Fruit fly (Drosophila melanogaster) whole organism, embryonic: Measurements from ENCODE around the gene CG9674.
A peak's percentile ranks its signal among the peaks of the same experiment; 100 is the strongest.

Experiments used
- CG10147 ChIP-seq: fragments of 200-800 bp; sonication (Bioruptor generic); optimal IDR thresholded peaks from 2 replicates; lab custom pipeline; 2019; ENCODE audit warnings: missing biosample characterization, mild to moderate bottlenecking, missing genetic modification characterization, moderate library complexity
- CG10462 ChIP-seq: fragments of 200-800 bp; sonication (Bioruptor generic); optimal IDR thresholded peaks from 2 replicates; lab custom pipeline; 2016; ENCODE audit warnings: missing biosample characterization, missing genetic modification characterization
- CG11093 ChIP-seq: fragments of 200-800 bp; sonication (Bioruptor generic); IDR thresholded peaks from 3 replicates; pipeline ENCODE4 v1.3.6; 2022; ENCODE audit warnings: missing biosample characterization, missing genetic modification characterization
- CG12744 ChIP-seq: fragments of 200-800 bp; sonication (Bioruptor generic); optimal IDR thresholded peaks from 2 replicates; lab custom pipeline; 2016; ENCODE audit warnings: missing biosample characterization, missing genetic modification characterization
- CG12942 ChIP-seq: fragments of 200-800 bp; sonication (Bioruptor generic); optimal IDR thresholded peaks from 3 replicates; lab custom pipeline; 2016; ENCODE audit warnings: missing biosample characterization, missing genetic modification characterization
- CG14050 ChIP-seq: fragments of 200-800 bp; sonication (Bioruptor generic); IDR thresholded peaks from 3 replicates; pipeline ENCODE4 v1.3.6; 2022; ENCODE audit warnings: missing biosample characterization, missing genetic modification characterization
- CG15696 ChIP-seq: fragments of 200-800 bp; sonication (Bioruptor generic); optimal IDR thresholded peaks from 2 replicates; lab custom pipeline; 2019; ENCODE audit warnings: missing biosample characterization, mild to moderate bottlenecking, missing genetic modification characterization, moderate library complexity
- CG17612 ChIP-seq: fragments of 200-800 bp; sonication (Bioruptor generic); IDR thresholded peaks from 2 replicates; pipeline ENCODE4 v1.3.6; 2022; ENCODE audit warnings: missing biosample characterization, missing genetic modification characterization
- CG18764 ChIP-seq: fragments of 200-800 bp; sonication (Bioruptor generic); optimal IDR thresholded peaks from 3 replicates; lab custom pipeline; 2016; ENCODE audit warnings: missing biosample characterization, missing genetic modification characterization
- CG2202 ChIP-seq: fragments of 200-800 bp; sonication (Bioruptor generic); optimal IDR thresholded peaks from 2 replicates; lab custom pipeline; 2018; ENCODE audit warnings: missing biosample characterization, mild to moderate bottlenecking, missing genetic modification characterization
- CG3065 ChIP-seq: fragments of 200-800 bp; sonication (Bioruptor generic); optimal IDR thresholded peaks from 2 replicates; lab custom pipeline; 2016; ENCODE audit warnings: missing biosample characterization, missing genetic modification characterization
- CG31388 ChIP-seq: fragments of 200-800 bp; sonication (Bioruptor generic); optimal IDR thresholded peaks from 2 replicates; lab custom pipeline; 2016; ENCODE audit warnings: missing biosample characterization, missing genetic modification characterization
- CG3163 ChIP-seq: fragments of 200-800 bp; sonication (Bioruptor generic); optimal IDR thresholded peaks from 3 replicates; lab custom pipeline; 2016; ENCODE audit warnings: missing biosample characterization, missing genetic modification characterization
- CG34224 ChIP-seq: fragments of 200-800 bp; sonication (Bioruptor generic); IDR thresholded peaks from 3 replicates; pipeline ENCODE4 v1.3.6; 2022; ENCODE audit warnings: missing biosample characterization, missing genetic modification characterization; ENCODE audit not compliant: partially characterized antibody
- CG4282 ChIP-seq: fragments of 200-800 bp; sonication (Bioruptor generic); optimal IDR thresholded peaks from 2 replicates; lab custom pipeline; 2016; ENCODE audit warnings: missing biosample characterization, missing genetic modification characterization
- CG8281 ChIP-seq: fragments of 200-800 bp; sonication (Bioruptor generic); optimal IDR thresholded peaks from 2 replicates; lab custom pipeline; 2018; ENCODE audit warnings: missing biosample characterization, mild to moderate bottlenecking, missing genetic modification characterization, moderate library complexity
- CG8388 ChIP-seq: fragments of 200-800 bp; sonication (Bioruptor generic); optimal IDR thresholded peaks from 2 replicates; lab custom pipeline; 2019; ENCODE audit warnings: missing biosample characterization, mild to moderate bottlenecking, missing genetic modification characterization, moderate library complexity
- CG9437 ChIP-seq: fragments of 200-800 bp; sonication (Bioruptor generic); optimal IDR thresholded peaks from 2 replicates; lab custom pipeline; 2018; ENCODE audit warnings: missing biosample characterization, mild to moderate bottlenecking, missing genetic modification characterization
- CoRest ChIP-seq: fragments of 200-800 bp; sonication (Bioruptor generic); optimal IDR thresholded peaks from 3 replicates; lab custom pipeline; 2018; ENCODE audit warnings: missing biosample characterization, mild to moderate bottlenecking, missing genetic modification characterization, moderate library complexity
- Dfd ChIP-seq, 2 experiments: fragments of >200 bp; optimal IDR thresholded peaks; 2 replicates each; lab custom pipeline; 2017; ENCODE audit warnings: missing biosample characterization in 2 of 2, missing genetic modification characterization in 2 of 2
- Dip3 ChIP-seq: fragments of 200-800 bp; sonication (Bioruptor generic); optimal IDR thresholded peaks from 3 replicates; lab custom pipeline; 2016; ENCODE audit warnings: missing biosample characterization, missing genetic modification characterization
- H15 ChIP-seq: fragments of 200-800 bp; sonication (Bioruptor generic); IDR thresholded peaks from 3 replicates; pipeline ENCODE4 v1.3.6; 2022; ENCODE audit warnings: missing biosample characterization, missing genetic modification characterization
- HmgD ChIP-seq: fragments of 200-800 bp; sonication (Bioruptor generic); optimal IDR thresholded peaks from 3 replicates; lab custom pipeline; 2016; ENCODE audit warnings: missing biosample characterization, missing genetic modification characterization
- Hr3 ChIP-seq: fragments of 200-800 bp; sonication (Bioruptor generic); optimal IDR thresholded peaks from 3 replicates; lab custom pipeline; 2016; ENCODE audit warnings: missing biosample characterization, missing genetic modification characterization
- Lpt ChIP-seq: fragments of >200 bp; optimal IDR thresholded peaks from 2 replicates; lab custom pipeline; 2018; ENCODE audit warnings: missing biosample characterization, missing genetic modification characterization
- Max ChIP-seq: fragments of 200-800 bp; sonication (Bioruptor generic); optimal IDR thresholded peaks from 2 replicates; lab custom pipeline; 2016; ENCODE audit warnings: missing biosample characterization, mild to moderate bottlenecking, missing genetic modification characterization
- Meics ChIP-seq: fragments of 200-800 bp; sonication (Bioruptor generic); optimal IDR thresholded peaks from 2 replicates; lab custom pipeline; 2017; ENCODE audit warnings: missing biosample characterization, mild to moderate bottlenecking, missing genetic modification characterization
- NFAT ChIP-seq: fragments of 200-800 bp; sonication (Bioruptor generic); IDR thresholded peaks from 2 replicates; pipeline ENCODE4 v1.3.6; 2022; ENCODE audit warnings: missing biosample characterization, missing genetic modification characterization
- Nf-YA ChIP-seq: fragments of 200-800 bp; sonication (Bioruptor generic); IDR thresholded peaks from 2 replicates; pipeline ENCODE4 v1.3.6; 2022; ENCODE audit warnings: missing biosample characterization, missing genetic modification characterization
- Six4 ChIP-seq: fragments of 200-800 bp; sonication (Bioruptor generic); optimal IDR thresholded peaks from 2 replicates; lab custom pipeline; 2016; ENCODE audit warnings: missing biosample characterization, missing genetic modification characterization
- ac ChIP-seq: fragments of 200-800 bp; sonication (Bioruptor generic); optimal IDR thresholded peaks from 3 replicates; lab custom pipeline; 2017; ENCODE audit warnings: missing biosample characterization, mild to moderate bottlenecking, missing genetic modification characterization
- cg ChIP-seq: fragments of 200-800 bp; sonication (Bioruptor generic); optimal IDR thresholded peaks from 3 replicates; lab custom pipeline; 2019; ENCODE audit warnings: missing biosample characterization, mild to moderate bottlenecking, missing genetic modification characterization, moderate library complexity
- chinmo ChIP-seq: fragments of 200-800 bp; sonication (Bioruptor generic); IDR thresholded peaks from 4 replicates; pipeline ENCODE4 v1.3.6; 2022; ENCODE audit warnings: missing biosample characterization, missing genetic modification characterization; ENCODE audit not compliant: partially characterized antibody
- da ChIP-seq: fragments of 200-800 bp; sonication (Bioruptor generic); optimal IDR thresholded peaks from 2 replicates; lab custom pipeline; 2016; ENCODE audit warnings: missing biosample characterization, missing genetic modification characterization
- dm ChIP-seq: fragments of 200-800 bp; sonication (Bioruptor generic); optimal IDR thresholded peaks from 3 replicates; lab custom pipeline; 2016; ENCODE audit warnings: missing biosample characterization, missing genetic modification characterization
- eyg ChIP-seq: fragments of 200-800 bp; sonication (Bioruptor generic); optimal IDR thresholded peaks from 3 replicates; lab custom pipeline; 2016; ENCODE audit warnings: missing biosample characterization, missing genetic modification characterization
- fd3F ChIP-seq: fragments of 200-800 bp; sonication (Bioruptor generic); optimal IDR thresholded peaks from 2 replicates; lab custom pipeline; 2018; ENCODE audit warnings: missing biosample characterization, mild to moderate bottlenecking, missing genetic modification characterization, moderate library complexity
- ftz-f1 ChIP-seq: fragments of 200-800 bp; sonication (Bioruptor generic); optimal IDR thresholded peaks from 2 replicates; lab custom pipeline; 2016; ENCODE audit warnings: missing biosample characterization, missing genetic modification characterization
- gsb-n ChIP-seq: fragments of 200-800 bp; sonication (Bioruptor generic); optimal IDR thresholded peaks from 3 replicates; lab custom pipeline; 2018; ENCODE audit warnings: missing biosample characterization, mild to moderate bottlenecking, missing genetic modification characterization
- insv ChIP-seq, 2 experiments: fragments of 200-800 bp; sonication (Bioruptor generic); optimal IDR thresholded peaks; 3 replicates each; lab custom pipeline; 2016 to 2018; ENCODE audit warnings: missing biosample characterization in 2 of 2, missing genetic modification characterization in 2 of 2
- mld ChIP-seq: fragments of 200-800 bp; sonication (Bioruptor generic); IDR thresholded peaks from 3 replicates; pipeline ENCODE4 v1.3.6; 2022; ENCODE audit warnings: missing biosample characterization, missing genetic modification characterization; ENCODE audit not compliant: partially characterized antibody
- psq ChIP-seq: fragments of 200-800 bp; sonication (Bioruptor generic); optimal IDR thresholded peaks from 2 replicates; lab custom pipeline; 2017; ENCODE audit warnings: missing biosample characterization, missing genetic modification characterization
- shn ChIP-seq: fragments of 200-800 bp; sonication (Bioruptor generic); optimal IDR thresholded peaks from 3 replicates; lab custom pipeline; 2016; ENCODE audit warnings: missing biosample characterization, missing genetic modification characterization
- slbo ChIP-seq: fragments of 200-800 bp; sonication (Bioruptor generic); IDR thresholded peaks from 2 replicates; pipeline ENCODE4 v1.3.6; 2022; ENCODE audit warnings: missing biosample characterization, missing genetic modification characterization
- sna ChIP-seq: fragments of 200-800 bp; sonication (Bioruptor generic); IDR thresholded peaks from 2 replicates; pipeline ENCODE4 v1.3.6; 2022; ENCODE audit warnings: missing biosample characterization, missing genetic modification characterization; ENCODE audit not compliant: partially characterized antibody
- sob ChIP-seq: fragments of 200-800 bp; sonication (Bioruptor generic); IDR thresholded peaks from 2 replicates; pipeline ENCODE4 v1.3.6; 2022; ENCODE audit warnings: missing biosample characterization, missing genetic modification characterization
- tin ChIP-seq: fragments of 200-800 bp; sonication (Bioruptor generic); optimal IDR thresholded peaks from 3 replicates; lab custom pipeline; 2016; ENCODE audit warnings: missing biosample characterization, missing genetic modification characterization
- trh ChIP-seq: fragments of 200-800 bp; sonication (Bioruptor generic); optimal IDR thresholded peaks from 2 replicates; lab custom pipeline; 2016; ENCODE audit warnings: missing biosample characterization, missing genetic modification characterization
- tx ChIP-seq: fragments of 200-800 bp; sonication (Bioruptor generic); optimal IDR thresholded peaks from 2 replicates; lab custom pipeline; 2016; ENCODE audit warnings: missing biosample characterization, missing genetic modification characterization
- zfh1 ChIP-seq: fragments of 200-800 bp; sonication (Bioruptor generic); IDR thresholded peaks from 3 replicates; pipeline ENCODE4 v1.3.6; 2022; ENCODE audit warnings: missing biosample characterization, missing genetic modification characterization

The CG9674 gene

DNA sequence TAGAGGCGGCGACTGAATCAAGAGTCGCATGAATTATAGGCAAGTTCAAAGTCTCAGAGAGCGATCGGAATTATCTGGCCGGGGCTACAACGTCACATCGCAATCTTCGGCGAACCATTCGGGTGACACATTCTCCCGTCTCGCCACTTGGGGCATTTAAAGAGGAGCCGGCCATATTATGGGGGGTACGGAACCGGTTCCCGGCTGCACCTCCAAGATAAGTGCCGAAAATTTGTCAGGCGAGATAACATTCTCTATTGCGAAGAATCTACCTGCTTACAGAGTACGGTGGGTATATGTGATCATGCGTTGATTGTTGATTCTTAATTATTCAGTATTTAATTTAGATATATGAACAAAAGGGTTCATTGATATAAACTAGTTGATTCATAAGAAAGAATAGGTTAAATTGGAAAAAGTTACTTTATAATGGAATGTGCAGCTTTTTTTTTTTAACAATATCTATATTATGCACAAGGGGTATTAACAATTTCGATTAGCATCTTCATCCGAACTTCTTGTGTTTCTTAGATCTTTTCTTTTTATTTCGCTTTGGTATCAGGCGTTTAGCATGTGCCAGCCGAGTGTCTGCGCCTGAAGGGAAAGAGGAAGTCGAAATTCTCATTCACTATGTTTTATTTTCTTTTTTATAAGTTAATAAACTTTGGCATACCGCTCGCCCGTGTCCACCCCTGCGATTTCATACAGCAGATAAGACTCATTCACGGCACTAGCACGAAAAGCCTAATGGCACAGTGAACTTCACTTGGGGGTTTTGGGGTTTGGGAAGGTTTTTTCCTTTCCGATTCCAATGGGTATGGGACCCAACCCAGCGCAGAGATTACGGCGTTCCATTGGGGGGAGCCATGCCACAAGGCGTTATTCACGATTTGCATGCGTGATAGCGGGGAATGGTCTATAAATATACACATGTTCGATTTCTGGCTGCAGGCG lies 5.8 kb downstream of the CG9674 start (continued):
- peak; percentile 68 for TF ChIP-seq Dip3
- TF ChIP-seq H15 (GFP tag; lab: Robert Waterston, UW) = no peak
- TF ChIP-seq CG12942 = no peak
- peak; percentile 46 for TF ChIP-seq tin
- TF ChIP-seq Hr3 (GFP tag; lab: Kevin White, UChicago) = peak; percentile 49
- peak; percentile 60 for TF ChIP-seq CoRest (tag; lab: Kevin White, UChicago)
- no peak for TF ChIP-seq Lpt (GFP tag; lab: Kevin White, UChicago)
- TF ChIP-seq ftz-f1 = no peak
- TF ChIP-seq CG3065 = no peak
- no peak for TF ChIP-seq eyg (GFP tag; lab: Kevin White, UChicago)
- peak; percentile 47 for TF ChIP-seq slbo (GFP tag; lab: Robert Waterston, UW)
- no peak for TF ChIP-seq HmgD
- no peak for TF ChIP-seq fd3F (GFP tag; lab: Kevin White, UChicago)
- TF ChIP-seq chinmo (GFP tag; lab: Robert Waterston, UW) = 0 out of 4 replicates have a peak, but pooled peaks have one; percentile 66
- peak; percentile 12 for TF ChIP-seq CG8281 (tag; lab: Kevin White, UChicago)
- TF ChIP-seq cg = no peak
- no peak for TF ChIP-seq CG10462 (GFP tag; lab: Kevin White, UChicago)
- TF ChIP-seq Six4 (GFP tag; lab: Kevin White, UChicago) = peak; percentile 32
- TF ChIP-seq CG8388 (GFP tag; lab: Kevin White, UChicago) = no peak
- TF ChIP-seq tx (GFP tag; lab: Kevin White, UChicago) = no peak
- no peak for TF ChIP-seq dm (GFP tag; lab: Kevin White, UChicago)
- TF ChIP-seq gsb-n = peak; percentile 33
- TF ChIP-seq CG17612 = no peak
- no peak for TF ChIP-seq mld (GFP tag; lab: Robert Waterston, UW)
- TF ChIP-seq Meics (GFP tag; lab: Kevin White, UChicago) = peak; percentile 56
- TF ChIP-seq Max = peak; percentile 56
- TF ChIP-seq CG14050 (GFP tag; lab: Robert Waterston, UW) = no peak
- TF ChIP-seq sna (GFP tag; lab: Robert Waterston, UW) = no peak
- TF ChIP-seq CG2202 (tag; lab: Kevin White, UChicago) = no peak
- TF ChIP-seq CG4282 (GFP tag; lab: Kevin White, UChicago) = no peak
- peak; percentile 20 for TF ChIP-seq CG15696
- peak; percentile 48 for TF ChIP-seq CG9437 (GFP tag; lab: Kevin White, UChicago)
- no peak for TF ChIP-seq CG12744 (GFP tag; lab: Kevin White, UChicago)
- TF ChIP-seq CG18764 = peak; percentile 1
- TF ChIP-seq shn (GFP tag; lab: Kevin White, UChicago) = peak; percentile 5
- no peak for TF ChIP-seq da (GFP tag; lab: Kevin White, UChicago)
- no peak for TF ChIP-seq NFAT (GFP tag; lab: Robert Waterston, UW)
- TF ChIP-seq CG3163 = no peak
- no peak for TF ChIP-seq Nf-YA (GFP tag; lab: Robert Waterston, UW)
- no peak for TF ChIP-seq CG10147 (GFP tag; lab: Kevin White, UChicago)
- no peak for TF ChIP-seq insv (GFP tag; optimal IDR thresholded peaks at IDR 0.05; lab: Kevin White, UChicago)
- TF ChIP-seq zfh1 (GFP tag; lab: Robert Waterston, UW) = no peak
- TF ChIP-seq ac (GFP tag; lab: Kevin White, UChicago) = no peak
- TF ChIP-seq Dfd (GFP tag; optimal IDR thresholded peaks at IDR 0.05; lab: Kevin White, UChicago) = no peak
- TF ChIP-seq CG31388 (GFP tag; lab: Kevin White, UChicago) = no peak
- no peak for TF ChIP-seq CG34224
- no peak for TF ChIP-seq trh (GFP tag; lab: Kevin White, UChicago)
- TF ChIP-seq psq = no peak
- no peak; the same call in 1 of the 2 replicates for TF ChIP-seq sob (GFP tag; lab: Robert Waterston, UW)
- TF ChIP-seq CG11093 (GFP tag; lab: Robert Waterston, UW) = no peak
